Worm (Caenorhabditis elegans) whole organism, early embryonic: ENCODE data around the gene rml-4.

ENCODE experiments used
- B0310.2 ChIP-seq: sonication (generic microtip); optimal IDR thresholded peaks from 2 replicates; lab custom pipeline; 2016; ENCODE audit warnings: mild to moderate bottlenecking, missing genetic modification characterization, missing compliant biosample characterization
- ama-1 ChIP-seq: fragments of 150-350 bp; optimal IDR thresholded peaks from 2 replicates; lab custom pipeline; 2014
- ceh-36 ChIP-seq: sonication (generic microtip); optimal IDR thresholded peaks from 2 replicates; lab custom pipeline; 2016; ENCODE audit warnings: missing genetic modification characterization, inconsistent platforms, missing compliant biosample characterization
- flt-1 ChIP-seq: fragments of 200-800 bp; sonication (Bioruptor generic); IDR thresholded peaks from 2 replicates; pipeline ENCODE4 v1.3.6; 2022; ENCODE audit warnings: missing genetic modification characterization, missing compliant biosample characterization
- hmg-4 ChIP-seq: fragments of 200-800 bp; sonication (Bioruptor generic); optimal IDR thresholded peaks from 2 replicates; lab custom pipeline; 2018; ENCODE audit warnings: mild to moderate bottlenecking, missing genetic modification characterization, missing compliant biosample characterization
- tra-4 ChIP-seq: sonication (generic microtip); optimal IDR thresholded peaks from 2 replicates; lab custom pipeline; 2017; ENCODE audit warnings: missing genetic modification characterization, missing compliant biosample characterization

DNA sequence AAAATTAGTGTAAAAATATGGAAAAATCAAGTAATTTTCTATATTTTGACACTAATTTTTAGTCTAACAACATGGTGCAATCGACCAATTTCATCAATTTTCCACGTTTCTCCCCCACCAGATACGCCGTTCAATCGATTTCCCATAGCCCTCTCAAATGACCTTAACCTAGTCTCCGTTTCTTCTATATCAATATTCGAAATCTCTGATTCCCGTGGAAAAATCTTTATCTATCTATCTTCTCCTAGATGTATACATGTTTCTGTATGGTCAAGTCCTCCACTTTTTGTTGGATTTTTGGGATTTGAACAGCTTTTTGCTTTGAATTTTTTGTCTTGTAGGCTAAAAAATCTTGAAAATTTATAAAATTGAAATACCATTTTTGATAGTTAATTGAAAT lies 712 bp upstream of the rml-4 start:
- TF ChIP-seq ceh-36 (tag; lab: Kevin White, UChicago) (no peak), hmg-4 (GFP tag; lab: Kevin White, UChicago) (no peak), flt-1 (no peak), ama-1 (no peak), tra-4 (tag; lab: Kevin White, UChicago) (no peak), B0310.2 (tag; lab: Kevin White, UChicago) (no peak)
